Fruit fly (Drosophila melanogaster) S2 (cell line): ENCODE data around the gene orb2.

ENCODE experiments used
- CG8478 ChIP-seq: fragments of >200 bp; optimal IDR thresholded peaks from 2 replicates; lab custom pipeline; 2018
- CTCF ChIP-seq, 2 experiments: fragments of >200 bp; optimal IDR thresholded peaks; 2 replicates each; lab custom pipeline; 2018

dm6 chr3L:8939654-8940053 is 14.6 kb downstream of the orb2 start:
- TF ChIP-seq CTCF (optimal IDR thresholded peaks at IDR 0.05; lab: Kevin White, UChicago): no peak
- TF ChIP-seq CG8478: no peak
